Worm (Caenorhabditis elegans) whole organism, L3 larva: ENCODE results near the gene Y54F10AR.2.

ENCODE experiments used
- elt-3 ChIP-seq, 3 experiments: fragments of 150-350 bp in 1 of 3; sonication (generic microtip) in 2 of 3; optimal IDR thresholded peaks; 2 replicates in 2 of 3; 4 replicates in 1 of 3; lab custom pipeline; 2014 to 2017; ENCODE audit warnings: missing biosample characterization in 3 of 3, missing genetic modification characterization in 3 of 3
- unc-62 ChIP-seq: fragments of 150-350 bp; sonication (generic microtip); optimal IDR thresholded peaks from 4 replicates; lab custom pipeline; 2014; ENCODE audit warnings: missing biosample characterization, missing genetic modification reagents, missing genetic modification characterization

DNA sequence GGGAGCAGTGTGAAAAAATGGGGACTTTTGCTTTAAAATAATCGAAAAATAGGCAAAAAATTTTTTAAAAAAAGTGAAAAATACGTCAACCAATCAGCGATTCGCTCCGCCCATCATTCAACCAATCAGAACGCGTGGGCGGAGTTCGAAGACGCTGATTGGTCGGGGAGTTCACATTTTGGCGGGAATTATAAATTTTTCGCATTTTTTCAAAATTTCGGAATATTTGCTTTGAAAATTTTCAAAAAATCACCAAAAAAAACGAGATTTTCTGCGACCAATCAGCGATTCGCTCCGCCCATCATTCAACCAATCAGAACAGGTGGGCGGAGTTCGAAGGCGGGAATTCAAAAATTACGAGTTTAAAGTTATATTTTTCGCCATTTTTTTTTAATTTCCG is 1.1 kb upstream of the Y54F10AR.2 start:
- no peak for TF ChIP-seq unc-62 (GFP tag; lab: Kevin White, UChicago)
- TF ChIP-seq elt-3 (tag; optimal IDR thresholded peaks at IDR 0.05; lab: Kevin White, UChicago), result no peak
